Worm (Caenorhabditis elegans): ENCODE data around the gene mdt-10.

Gene mdt-10

DNA sequence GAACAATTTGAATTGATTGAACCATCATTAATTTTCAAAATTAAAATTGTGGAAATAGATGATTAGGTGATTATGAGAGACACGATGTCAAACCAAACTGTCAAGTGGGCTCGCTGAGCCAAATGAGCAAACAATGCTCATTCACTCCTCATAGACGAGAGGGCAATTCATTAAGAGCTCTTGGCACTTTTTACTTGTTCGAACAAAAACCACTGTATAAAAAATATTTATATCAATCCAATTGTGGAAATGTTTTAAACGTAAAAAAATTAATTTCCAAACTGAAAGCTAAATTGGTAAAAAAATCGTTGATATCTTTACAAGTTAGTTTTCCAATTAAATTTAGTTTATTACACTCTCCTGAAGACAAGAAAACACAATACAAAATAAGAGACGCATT, 5.1 kb downstream of the mdt-10 start, which contains the start of gene acr-7:
acr-7 (minus strand) TSS at position 101 of the 400 bp plus-strand sequence.
- TF ChIP-seq ceh-36 (tag; optimal IDR thresholded peaks at IDR 0.05): no peak
- no peak for TF ChIP-seq ama-1 (optimal IDR thresholded peaks at IDR 0.05)
- TF ChIP-seq pes-1 (GFP tag; IDR thresholded peaks at IDR 0.05): no peak
- TF ChIP-seq aly-1 (tag; optimal IDR thresholded peaks at IDR 0.05): no peak
- TF ChIP-seq ets-7 (tag; optimal IDR thresholded peaks at IDR 0.05): no peak
- TF ChIP-seq tbx-37 (GFP tag; conservative IDR thresholded peaks at IDR 0.05): no peak
- no peak for TF ChIP-seq hmg-4 (GFP tag; optimal IDR thresholded peaks at IDR 0.05)
- TF ChIP-seq ceh-13 (GFP tag; optimal IDR thresholded peaks at IDR 0.05): no peak
- TF ChIP-seq flt-1 (GFP tag; IDR thresholded peaks at IDR 0.05): no peak
- no peak for TF ChIP-seq scrt-1 (GFP tag; IDR thresholded peaks at IDR 0.05)
- TF ChIP-seq hmbx-1 (tag; optimal IDR thresholded peaks at IDR 0.05): no peak

DNA sequence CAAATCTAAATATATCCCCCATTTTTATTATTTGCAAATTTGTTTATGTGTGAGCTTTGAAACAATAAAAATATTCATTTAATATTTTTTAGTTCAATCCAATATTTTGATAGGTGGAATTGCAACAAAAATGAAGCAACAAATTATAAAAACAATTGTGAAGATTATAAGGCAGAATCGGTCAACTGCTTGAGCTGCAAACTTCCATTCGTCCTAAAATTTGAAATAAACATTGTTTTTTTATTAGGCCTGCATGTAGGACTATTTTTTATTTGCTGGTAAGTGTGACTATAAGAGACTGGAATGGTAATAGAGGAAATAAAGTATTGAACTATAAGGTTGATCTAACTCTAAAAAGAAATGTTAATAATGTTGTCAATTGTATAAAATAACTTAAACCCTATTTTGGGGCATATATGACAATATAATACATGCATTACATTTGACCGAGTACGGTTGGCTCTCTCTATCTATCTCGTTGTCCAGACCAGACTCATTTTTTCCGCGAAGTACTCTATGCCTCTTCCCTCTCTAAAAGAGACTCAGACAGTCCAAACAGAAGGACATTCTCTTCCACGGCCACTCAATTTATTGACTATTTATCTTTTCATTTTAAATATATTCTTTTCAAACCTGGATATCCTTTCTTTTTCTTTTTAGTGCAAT, 9.1 kb downstream of the mdt-10 start, which contains the start of gene T09A5.4:
T09A5.4 (plus strand) TSS at position 616 of the 666 bp plus-strand sequence.
- no peak for TF ChIP-seq F13C5.2 (tag; optimal IDR thresholded peaks at IDR 0.05)
- TF ChIP-seq ama-1 (optimal IDR thresholded peaks at IDR 0.05): no peak

DNA sequence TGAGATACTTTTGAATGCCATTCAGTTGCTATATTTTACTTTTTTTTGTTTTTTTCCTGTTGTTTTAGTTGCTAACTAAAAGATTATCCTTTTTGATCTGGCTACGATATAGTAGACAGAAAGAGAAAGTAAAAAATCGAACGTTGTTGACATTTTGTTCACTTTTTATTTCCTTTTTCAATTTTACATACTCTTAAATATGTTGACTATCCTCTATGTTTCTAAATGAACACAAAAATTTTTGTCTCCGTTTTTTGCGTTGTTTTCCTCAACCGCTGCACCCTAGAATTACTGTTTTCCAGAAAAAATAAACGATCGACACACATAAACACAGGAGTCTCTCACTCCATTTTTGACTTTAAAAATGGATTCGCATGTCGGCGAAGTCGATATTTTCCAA, 12.8 kb downstream of the mdt-10 start, which contains the start of gene klp-3:
klp-3 (plus strand) TSS at position 301 of the 400 bp plus-strand sequence.
- TF ChIP-seq aly-1 (tag; optimal IDR thresholded peaks at IDR 0.05) (no peak), tbx-11 (GFP tag; IDR thresholded peaks at IDR 0.05) (no peak), ceh-36 (tag; optimal IDR thresholded peaks at IDR 0.05) (no peak), tbx-37 (GFP tag; conservative IDR thresholded peaks at IDR 0.05) (no peak), B0310.2 (tag; optimal IDR thresholded peaks at IDR 0.05) (no peak), tra-4 (tag; optimal IDR thresholded peaks at IDR 0.05) (no peak), hmbx-1 (tag; optimal IDR thresholded peaks at IDR 0.05) (no peak), hnd-1 (tag; optimal IDR thresholded peaks at IDR 0.05) (no peak), pes-1 (GFP tag; IDR thresholded peaks at IDR 0.05) (no peak), F13C5.2 (tag; optimal IDR thresholded peaks at IDR 0.05) (no peak)

DNA sequence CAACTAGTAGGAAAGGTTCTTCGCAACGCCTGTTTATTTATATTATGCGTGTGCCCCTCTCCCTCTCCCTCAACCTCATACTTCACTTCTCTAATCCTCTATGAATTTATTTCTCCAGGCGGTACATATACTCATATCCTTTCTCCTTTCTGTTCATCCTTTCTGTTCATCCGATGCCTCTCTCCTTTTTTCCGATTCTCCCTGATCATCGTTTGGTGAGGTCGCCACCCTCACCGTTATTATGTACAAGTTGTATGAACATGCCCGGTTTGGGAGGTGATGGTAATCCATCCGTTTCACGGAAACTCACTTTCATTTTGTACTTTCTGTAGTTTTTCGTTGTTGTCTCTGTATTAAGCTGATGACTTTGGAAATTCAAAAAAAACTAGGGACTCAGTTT, 15.1 kb downstream of the mdt-10 start:
- TF ChIP-seq flt-1 (GFP tag; IDR thresholded peaks at IDR 0.05) (no peak), F13C5.2 (tag; optimal IDR thresholded peaks at IDR 0.05) (peak; percentile 18)

DNA sequence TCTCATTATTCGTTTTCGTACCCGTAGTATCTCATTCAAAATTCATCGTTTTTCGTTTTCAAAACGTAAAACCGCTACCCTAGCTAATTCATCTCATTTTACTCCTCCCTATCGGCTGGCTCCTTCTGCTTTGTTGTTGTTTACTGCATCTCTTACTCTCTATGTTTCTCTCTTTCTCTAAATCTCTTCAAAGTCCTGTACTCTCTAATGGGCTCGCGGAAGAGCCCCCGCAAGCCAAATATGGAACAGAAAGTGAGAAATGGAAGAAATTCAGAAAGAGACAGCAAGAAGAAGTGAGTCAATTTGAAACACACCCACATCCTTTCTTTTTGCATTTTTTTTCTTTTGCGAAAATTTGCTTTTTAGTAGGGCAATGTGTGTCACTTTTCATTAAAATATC, 16.2 kb downstream of the mdt-10 start:
- TF ChIP-seq tbx-37 (GFP tag; conservative IDR thresholded peaks at IDR 0.05) (no peak), pes-1 (GFP tag; IDR thresholded peaks at IDR 0.05) (no peak), hmg-4 (GFP tag; optimal IDR thresholded peaks at IDR 0.05) (no peak), ceh-13 (GFP tag; optimal IDR thresholded peaks at IDR 0.05) (no peak), tbx-11 (GFP tag; IDR thresholded peaks at IDR 0.05) (no peak), hnd-1 (tag; optimal IDR thresholded peaks at IDR 0.05) (no peak), flt-1 (GFP tag; IDR thresholded peaks at IDR 0.05) (no peak), tra-4 (tag; optimal IDR thresholded peaks at IDR 0.05) (no peak), ceh-36 (tag; optimal IDR thresholded peaks at IDR 0.05) (no peak), ama-1 (optimal IDR thresholded peaks at IDR 0.05) (no peak)

DNA sequence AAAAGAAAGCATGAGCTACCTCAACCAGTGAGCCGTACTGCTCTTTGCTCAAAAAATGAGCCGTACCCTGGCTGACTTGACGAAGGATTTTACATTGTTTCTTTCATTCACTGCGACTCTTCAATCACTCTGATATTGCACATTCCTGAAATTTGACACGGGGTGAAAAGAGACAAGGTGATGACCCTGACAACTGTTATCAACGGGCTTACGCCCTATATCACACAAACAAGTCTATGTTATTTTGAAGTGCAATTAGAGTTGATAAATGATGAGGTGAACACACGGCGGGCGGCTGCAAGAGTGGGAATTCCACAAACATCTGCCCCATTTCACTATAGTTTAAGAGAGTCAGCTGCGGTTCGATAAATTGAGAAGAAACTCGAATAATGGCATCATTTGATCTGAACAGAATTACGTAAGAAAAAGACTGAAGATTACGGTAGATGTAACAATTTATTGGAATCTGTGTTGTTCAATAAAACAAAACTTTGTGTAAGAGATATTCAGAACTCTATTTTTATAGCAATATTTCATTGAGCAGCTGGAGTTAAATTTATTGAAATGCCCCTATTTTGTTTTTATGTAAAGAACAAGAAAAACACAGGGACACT, 18.1 kb downstream of the mdt-10 start:
- TF ChIP-seq tbx-37 (GFP tag; conservative IDR thresholded peaks at IDR 0.05): no peak
- TF ChIP-seq tbx-11 (GFP tag; IDR thresholded peaks at IDR 0.05): no peak
- TF ChIP-seq B0310.2 (tag; optimal IDR thresholded peaks at IDR 0.05): no peak
- no peak for TF ChIP-seq ceh-13 (GFP tag; optimal IDR thresholded peaks at IDR 0.05)
- no peak for TF ChIP-seq hmg-4 (GFP tag; optimal IDR thresholded peaks at IDR 0.05)
- TF ChIP-seq pes-1 (GFP tag; IDR thresholded peaks at IDR 0.05): no peak
- no peak for TF ChIP-seq hnd-1 (tag; optimal IDR thresholded peaks at IDR 0.05)
- TF ChIP-seq F13C5.2 (tag; optimal IDR thresholded peaks at IDR 0.05): no peak
- TF ChIP-seq ets-7 (tag; optimal IDR thresholded peaks at IDR 0.05): no peak
- TF ChIP-seq sea-1 (GFP tag; conservative IDR thresholded peaks at IDR 0.05): no peak

DNA sequence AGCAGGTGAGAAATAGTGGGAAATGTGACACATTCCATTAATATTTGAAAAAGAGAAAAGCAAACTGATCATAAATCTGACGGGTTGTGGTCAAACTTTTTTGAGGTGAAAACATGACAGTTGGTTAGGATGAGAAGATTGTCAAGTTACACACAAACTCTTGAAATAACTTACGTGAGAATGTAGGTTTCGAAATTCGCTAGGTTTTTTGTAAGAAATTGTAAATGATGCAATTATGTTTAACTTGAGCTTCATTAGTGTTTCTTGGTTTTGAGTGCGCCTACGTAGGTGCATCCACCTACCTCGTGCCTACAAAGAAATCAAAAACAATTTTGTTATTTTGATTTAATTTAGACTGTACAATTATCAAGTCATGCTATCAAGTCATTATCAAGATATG, 19.5 kb downstream of the mdt-10 start, which contains the start of gene cex-2:
cex-2 (minus strand) TSS at position 101 of the 400 bp plus-strand sequence.
- TF ChIP-seq hnd-1 (tag; optimal IDR thresholded peaks at IDR 0.05): no peak
- TF ChIP-seq flt-1 (GFP tag; IDR thresholded peaks at IDR 0.05): no peak

DNA sequence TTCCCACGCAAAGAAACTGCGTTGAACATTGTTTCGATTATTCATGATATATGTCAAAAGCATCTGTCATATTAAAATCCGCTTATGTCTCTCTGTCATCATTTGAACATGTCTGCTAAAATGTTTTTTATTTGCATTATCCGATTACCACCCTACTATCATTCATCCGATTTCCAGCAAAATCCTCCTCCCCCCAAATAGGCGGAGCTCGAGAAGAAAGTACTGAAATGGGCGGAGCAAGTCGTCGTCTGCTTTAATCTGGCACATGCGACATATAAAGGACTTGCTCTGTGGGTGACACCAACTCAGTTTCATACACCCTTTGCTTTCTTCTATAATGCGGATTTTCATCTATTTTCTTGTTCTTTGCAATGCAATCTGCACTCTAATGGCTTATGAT, 22.8 kb downstream of the mdt-10 start, which contains the start of gene T09A5.14:
T09A5.14 (plus strand) TSS at position 301 of the 400 bp plus-strand sequence.
- no peak for TF ChIP-seq B0310.2 (tag; optimal IDR thresholded peaks at IDR 0.05)
- TF ChIP-seq tbx-37 (GFP tag; conservative IDR thresholded peaks at IDR 0.05): no peak
- TF ChIP-seq sea-1 (GFP tag; conservative IDR thresholded peaks at IDR 0.05): no peak
- TF ChIP-seq hnd-1 (tag; optimal IDR thresholded peaks at IDR 0.05): no peak
- no peak for TF ChIP-seq hmbx-1 (tag; optimal IDR thresholded peaks at IDR 0.05)
- no peak for TF ChIP-seq tra-4 (tag; optimal IDR thresholded peaks at IDR 0.05)
- TF ChIP-seq tbx-11 (GFP tag; IDR thresholded peaks at IDR 0.05): no peak
- no peak for TF ChIP-seq flt-1 (GFP tag; IDR thresholded peaks at IDR 0.05)
- TF ChIP-seq hmg-4 (GFP tag; optimal IDR thresholded peaks at IDR 0.05): no peak
